Worm (Caenorhabditis elegans): Measurements from ENCODE around the gene glb-3.

DNA sequence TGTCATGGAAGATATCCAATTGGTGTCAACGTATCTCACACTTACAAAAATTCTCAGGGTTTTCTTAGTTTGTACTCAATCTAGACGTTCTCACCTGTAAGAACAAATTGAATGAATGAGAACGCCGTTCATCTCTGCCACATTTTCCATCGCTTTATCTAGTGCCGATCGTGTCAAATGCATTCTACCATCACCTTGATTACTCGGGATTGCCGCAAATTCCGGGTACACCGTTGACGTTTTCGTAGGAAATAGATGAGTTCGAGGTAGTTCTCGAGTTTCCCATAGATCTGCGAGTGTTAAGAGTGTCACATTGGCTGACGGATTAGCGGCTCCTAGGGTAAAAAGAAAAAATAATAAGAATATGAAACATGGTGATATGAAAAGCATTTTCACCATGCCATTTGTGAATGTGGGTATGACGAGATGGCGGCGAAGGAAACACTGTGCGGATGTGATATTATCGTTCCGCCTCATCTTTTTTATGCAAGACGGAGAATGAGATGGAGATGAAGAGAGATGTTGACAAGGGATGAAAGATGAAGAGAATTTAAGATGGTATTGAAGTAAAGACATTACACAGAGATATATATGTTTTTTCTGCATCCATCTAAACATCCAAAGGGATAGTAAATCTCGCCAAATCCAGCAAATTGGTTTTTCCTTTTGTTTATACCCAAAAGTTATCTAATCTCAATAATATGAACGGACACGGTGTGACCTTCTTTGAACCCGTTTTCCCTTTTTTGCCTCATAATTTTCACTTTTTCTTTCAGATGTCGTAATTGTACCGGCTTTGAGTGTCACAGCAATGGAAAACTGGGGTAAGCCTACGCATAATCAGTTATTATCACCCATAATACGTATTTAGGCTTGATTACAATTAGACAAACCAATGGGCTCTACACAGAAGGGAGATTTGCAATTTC lies 41.0 kb upstream of the glb-3 start, which contains the start of gene lact-8:
- TF ChIP-seq W03F9.2 (tag; optimal IDR thresholded peaks at IDR 0.05) (no peak), him-1 (tag; optimal IDR thresholded peaks at IDR 0.05) (no peak), dao-5 (tag; optimal IDR thresholded peaks at IDR 0.05) (no peak)
